Worm (Caenorhabditis elegans) whole organism, L4 larva: ENCODE results near the gene ZK1290.7.

ENCODE experiments used
- ceh-62 ChIP-seq: sonication (generic microtip); optimal IDR thresholded peaks from 2 replicates; lab custom pipeline; 2017; ENCODE audit warnings: missing biosample characterization, missing genetic modification characterization
- ctbp-1 ChIP-seq: fragments of 200-800 bp; sonication (Bioruptor generic); IDR thresholded peaks from 2 replicates; pipeline ENCODE4 v1.3.6; 2022; ENCODE audit warnings: missing genetic modification reagents, missing genetic modification characterization, missing compliant biosample characterization
- dve-1 ChIP-seq: sonication (generic microtip); optimal IDR thresholded peaks from 2 replicates; lab custom pipeline; 2017; ENCODE audit warnings: antibody characterized with exemption, mild to moderate bottlenecking, missing genetic modification characterization, missing compliant biosample characterization; ENCODE audit not compliant: insufficient read depth
- hlh-11 ChIP-seq: fragments of 200-800 bp; sonication (Bioruptor generic); optimal IDR thresholded peaks from 2 replicates; lab custom pipeline; 2018; ENCODE audit warnings: mild to moderate bottlenecking, missing genetic modification characterization, missing compliant biosample characterization
- nhr-28 ChIP-seq: fragments of 150-350 bp; optimal IDR thresholded peaks from 2 replicates; lab custom pipeline; 2014; ENCODE audit warnings: missing biosample characterization, missing genetic modification characterization
- pqm-1 ChIP-seq: sonication (generic microtip); optimal IDR thresholded peaks from 2 replicates; lab custom pipeline; 2017; ENCODE audit warnings: missing biosample characterization, missing genetic modification characterization
- snpc-4 ChIP-seq: fragments of 150-350 bp; optimal IDR thresholded peaks from 2 replicates; lab custom pipeline; 2014; ENCODE audit warnings: missing biosample characterization, missing genetic modification characterization
- spr-1 ChIP-seq: sonication (generic microtip); optimal IDR thresholded peaks from 2 replicates; lab custom pipeline; 2016; ENCODE audit warnings: mild to moderate bottlenecking, missing genetic modification characterization, missing compliant biosample characterization
- unc-130 ChIP-seq: sonication (generic microtip); optimal IDR thresholded peaks from 2 replicates; lab custom pipeline; 2016; ENCODE audit warnings: missing genetic modification reagents, missing genetic modification characterization, missing compliant biosample characterization

- TF ChIP-seq dve-1 (no peak), snpc-4 (tag; lab: Kevin White, UChicago) (no peak), spr-1 (no peak), ceh-62 (no peak), ctbp-1 (GFP tag; lab: Robert Waterston, UW) (no peak), hlh-11 (tag; lab: Kevin White, UChicago) (no peak), nhr-28 (tag; lab: Kevin White, UChicago) (no peak), pqm-1 (tag; lab: Kevin White, UChicago) (no peak), unc-130 (GFP tag; lab: Kevin White, UChicago) (no peak)
Observed at ce11 chrII:7553806-7554205, 28.4 kb upstream of the ZK1290.7 start, which contains the start of gene ZK1290.10.
